Worm (Caenorhabditis elegans) whole organism, early embryonic: ENCODE results near the gene gcy-8.

Experiments used
- B0310.2 ChIP-seq: sonication (generic microtip); optimal IDR thresholded peaks from 2 replicates; lab custom pipeline; 2016; ENCODE audit warnings: mild to moderate bottlenecking, missing genetic modification characterization, missing compliant biosample characterization
- F13C5.2 ChIP-seq: sonication (generic microtip); optimal IDR thresholded peaks from 2 replicates; lab custom pipeline; 2017; ENCODE audit warnings: mild to moderate bottlenecking, missing genetic modification characterization, inconsistent platforms, missing compliant biosample characterization
- aly-1 ChIP-seq: sonication (generic microtip); optimal IDR thresholded peaks from 2 replicates; lab custom pipeline; 2016; ENCODE audit warnings: missing genetic modification characterization, missing compliant biosample characterization
- ama-1 ChIP-seq: fragments of 150-350 bp; optimal IDR thresholded peaks from 2 replicates; lab custom pipeline; 2014
- ceh-13 ChIP-seq: fragments of 200-800 bp; sonication (Bioruptor generic); optimal IDR thresholded peaks from 2 replicates; lab custom pipeline; 2018; ENCODE audit warnings: mild to moderate bottlenecking, missing genetic modification characterization, missing compliant biosample characterization
- ceh-36 ChIP-seq: sonication (generic microtip); optimal IDR thresholded peaks from 2 replicates; lab custom pipeline; 2016; ENCODE audit warnings: missing genetic modification characterization, inconsistent platforms, missing compliant biosample characterization
- ets-7 ChIP-seq: sonication (generic microtip); optimal IDR thresholded peaks from 2 replicates; lab custom pipeline; 2016; ENCODE audit warnings: missing genotype, missing genetic modification characterization, missing compliant biosample characterization
- flt-1 ChIP-seq: fragments of 200-800 bp; sonication (Bioruptor generic); IDR thresholded peaks from 2 replicates; pipeline ENCODE4 v1.3.6; 2022; ENCODE audit warnings: missing genetic modification characterization, missing compliant biosample characterization
- hmbx-1 ChIP-seq: sonication (generic microtip); optimal IDR thresholded peaks from 2 replicates; lab custom pipeline; 2016; ENCODE audit warnings: mild to moderate bottlenecking, missing genetic modification characterization, missing compliant biosample characterization
- hmg-4 ChIP-seq: fragments of 200-800 bp; sonication (Bioruptor generic); optimal IDR thresholded peaks from 2 replicates; lab custom pipeline; 2018; ENCODE audit warnings: mild to moderate bottlenecking, missing genetic modification characterization, missing compliant biosample characterization
- hnd-1 ChIP-seq: sonication (generic microtip); optimal IDR thresholded peaks from 2 replicates; lab custom pipeline; 2016; ENCODE audit warnings: missing genetic modification characterization, missing compliant biosample characterization
- pes-1 ChIP-seq: fragments of 200-800 bp; sonication (Bioruptor generic); IDR thresholded peaks from 2 replicates; pipeline ENCODE4 v1.3.6; 2022; ENCODE audit warnings: missing genetic modification reagents, missing genetic modification characterization, missing compliant biosample characterization
- scrt-1 ChIP-seq: fragments of 200-800 bp; sonication (Bioruptor generic); IDR thresholded peaks from 2 replicates; pipeline ENCODE4 v1.3.6; 2022; ENCODE audit warnings: missing genetic modification characterization, missing compliant biosample characterization
- sea-1 ChIP-seq: fragments of 200-800 bp; sonication (Bioruptor generic); conservative IDR thresholded peaks from 2 replicates; pipeline ENCODE4 v1.3.6; 2022; ENCODE audit warnings: missing genetic modification characterization, missing compliant biosample characterization
- tbx-11 ChIP-seq: fragments of 200-800 bp; sonication (Bioruptor generic); IDR thresholded peaks from 2 replicates; pipeline ENCODE4 v1.3.6; 2022; ENCODE audit warnings: missing genetic modification characterization, missing compliant biosample characterization
- tbx-37 ChIP-seq: fragments of 200-800 bp; sonication (Bioruptor generic); conservative IDR thresholded peaks from 2 replicates; pipeline ENCODE4 v1.3.6; 2022; ENCODE audit warnings: missing genetic modification reagents, missing genetic modification characterization, missing compliant biosample characterization
- tra-4 ChIP-seq: sonication (generic microtip); optimal IDR thresholded peaks from 2 replicates; lab custom pipeline; 2017; ENCODE audit warnings: missing genetic modification characterization, missing compliant biosample characterization

The gcy-8 gene

DNA sequence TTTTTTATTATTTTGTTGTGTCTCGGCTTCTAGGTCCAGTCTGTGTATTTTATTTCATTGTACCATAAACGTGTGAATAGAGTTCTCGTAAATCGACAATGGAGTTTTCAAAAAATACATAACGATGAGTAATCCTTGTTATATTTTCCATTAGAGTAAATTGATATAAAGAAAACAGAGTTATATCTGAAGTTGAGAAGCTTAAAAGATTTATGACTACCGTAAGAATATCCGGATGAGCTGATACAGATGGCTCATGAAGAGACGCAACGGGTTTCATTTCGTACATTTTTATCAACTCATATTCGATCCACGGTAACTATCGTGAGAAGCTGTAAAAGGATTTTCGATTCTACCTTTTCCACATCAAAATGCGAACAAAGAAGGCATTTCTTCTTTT lies at the start of gene gcy-8:
TSS of gene gcy-8 (plus strand) at position 301 of the 400 bp plus-strand sequence.
- TF ChIP-seq hnd-1 (no peak), ceh-36 (tag; lab: Kevin White, UChicago) (no peak), scrt-1 (GFP tag; lab: Robert Waterston, UW) (no peak), B0310.2 (tag; lab: Kevin White, UChicago) (no peak), sea-1 (no peak), hmbx-1 (tag; lab: Kevin White, UChicago) (no peak), F13C5.2 (no peak), ets-7 (tag; lab: Kevin White, UChicago) (no peak), pes-1 (no peak), tbx-11 (no peak), tbx-37 (GFP tag; lab: Robert Waterston, UW) (no peak)

- TF ChIP-seq pes-1 (no peak), B0310.2 (tag; lab: Kevin White, UChicago) (no peak), aly-1 (no peak), tra-4 (tag; lab: Kevin White, UChicago) (no peak), tbx-37 (GFP tag; lab: Robert Waterston, UW) (no peak), flt-1 (GFP tag; lab: Robert Waterston, UW) (no peak), ceh-13 (GFP tag; lab: Kevin White, UChicago) (no peak), F13C5.2 (no peak), ets-7 (tag; lab: Kevin White, UChicago) (no peak), scrt-1 (GFP tag; lab: Robert Waterston, UW) (no peak), hnd-1 (no peak), ama-1 (no peak), tbx-11 (no peak)
These were observed 48.9 kb upstream of the gcy-8 start, which contains the start of gene srt-73 for ce11 chrIV:7879017-7879416. Gene srt-73 (plus strand): TSS chrIV:7879317.

DNA sequence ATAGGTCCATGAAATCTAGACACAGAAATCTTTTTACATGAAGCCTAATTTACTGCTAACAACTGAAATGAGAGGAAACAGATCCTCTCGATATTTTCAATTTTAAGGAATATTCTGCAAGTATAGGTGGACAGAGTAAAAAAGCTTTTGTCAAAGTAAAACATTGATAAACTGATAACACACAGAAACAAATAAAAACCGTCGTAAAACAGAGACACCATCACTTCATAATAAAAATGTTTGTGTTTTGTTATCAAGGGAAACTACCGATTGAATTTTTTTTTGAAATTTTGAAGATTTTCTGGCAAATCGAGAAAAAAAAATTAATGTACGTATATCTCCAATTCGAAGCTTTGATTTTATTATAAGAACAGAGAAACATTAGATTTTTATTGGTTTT lies 46.8 kb upstream of the gcy-8 start:
- no peak for TF ChIP-seq ceh-36 (tag; lab: Kevin White, UChicago)
- TF ChIP-seq aly-1 = no peak
- no peak for TF ChIP-seq sea-1
- no peak for TF ChIP-seq ets-7 (tag; lab: Kevin White, UChicago)
- no peak for TF ChIP-seq tbx-11
- TF ChIP-seq pes-1 = no peak
- TF ChIP-seq ama-1 = no peak
- no peak for TF ChIP-seq hmbx-1 (tag; lab: Kevin White, UChicago)
- TF ChIP-seq flt-1 (GFP tag; lab: Robert Waterston, UW) = no peak
- no peak for TF ChIP-seq hmg-4 (GFP tag; lab: Kevin White, UChicago)
- no peak for TF ChIP-seq tbx-37 (GFP tag; lab: Robert Waterston, UW)
- no peak for TF ChIP-seq ceh-13 (GFP tag; lab: Kevin White, UChicago)
- TF ChIP-seq scrt-1 (GFP tag; lab: Robert Waterston, UW) = no peak

- TF ChIP-seq tbx-37 (GFP tag; lab: Robert Waterston, UW) (no peak), hnd-1 (no peak), aly-1 (no peak), sea-1 (no peak), pes-1 (no peak), F13C5.2 (no peak), ama-1 (no peak), hmg-4 (GFP tag; lab: Kevin White, UChicago) (no peak), ceh-13 (GFP tag; lab: Kevin White, UChicago) (no peak), tbx-11 (no peak), ceh-36 (tag; lab: Kevin White, UChicago) (no peak), hmbx-1 (tag; lab: Kevin White, UChicago) (no peak), scrt-1 (GFP tag; lab: Robert Waterston, UW) (no peak), tra-4 (tag; lab: Kevin White, UChicago) (no peak), flt-1 (GFP tag; lab: Robert Waterston, UW) (no peak), ets-7 (tag; lab: Kevin White, UChicago) (no peak), B0310.2 (tag; lab: Kevin White, UChicago) (no peak)
These were observed 46.2 kb upstream of the gcy-8 start, which contains the start of gene atic-1 for ce11 chrIV:7881726-7882125. Gene atic-1 (plus strand): TSS chrIV:7882026.

DNA sequence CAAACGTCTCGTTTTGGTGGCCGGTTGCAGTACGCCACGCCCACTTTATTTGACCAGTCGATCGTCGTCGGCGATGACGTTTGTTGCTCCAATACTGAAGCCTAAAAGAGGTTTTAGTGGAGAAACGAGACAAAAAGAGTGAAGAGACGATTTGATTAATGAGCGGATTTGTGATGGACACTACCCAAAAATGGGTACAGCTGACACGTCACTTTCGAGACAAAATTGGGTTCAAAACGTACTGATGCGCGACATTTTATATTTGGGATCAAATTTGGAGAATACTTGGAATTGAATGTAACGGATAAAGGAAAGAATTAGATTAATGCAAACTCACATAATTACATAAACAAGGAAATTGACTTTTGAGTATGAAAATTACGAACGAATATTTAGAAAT lies 30.5 kb upstream of the gcy-8 start, which contains the start of gene ilys-4:
TSS of gene ilys-4 (minus strand) at position 101 of the 400 bp plus-strand sequence.
- TF ChIP-seq B0310.2 (tag; lab: Kevin White, UChicago) (no peak), scrt-1 (GFP tag; lab: Robert Waterston, UW) (no peak), flt-1 (GFP tag; lab: Robert Waterston, UW) (no peak), aly-1 (no peak), hmg-4 (GFP tag; lab: Kevin White, UChicago) (no peak), pes-1 (no peak), ets-7 (tag; lab: Kevin White, UChicago) (no peak), tra-4 (tag; lab: Kevin White, UChicago) (no peak), ceh-36 (tag; lab: Kevin White, UChicago) (no peak)

ce11 chrIV:7897953-7898352 lies 30.0 kb upstream of the gcy-8 start:
- TF ChIP-seq ets-7 (tag; lab: Kevin White, UChicago) (no peak), sea-1 (no peak), aly-1 (no peak), flt-1 (GFP tag; lab: Robert Waterston, UW) (no peak), ceh-13 (GFP tag; lab: Kevin White, UChicago) (no peak), scrt-1 (GFP tag; lab: Robert Waterston, UW) (no peak), B0310.2 (tag; lab: Kevin White, UChicago) (no peak), hnd-1 (no peak), pes-1 (no peak), tbx-37 (GFP tag; lab: Robert Waterston, UW) (no peak), tra-4 (tag; lab: Kevin White, UChicago) (no peak), ceh-36 (tag; lab: Kevin White, UChicago) (no peak), tbx-11 (no peak), F13C5.2 (no peak), hmbx-1 (tag; lab: Kevin White, UChicago) (no peak), hmg-4 (GFP tag; lab: Kevin White, UChicago) (no peak), ama-1 (no peak)

DNA sequence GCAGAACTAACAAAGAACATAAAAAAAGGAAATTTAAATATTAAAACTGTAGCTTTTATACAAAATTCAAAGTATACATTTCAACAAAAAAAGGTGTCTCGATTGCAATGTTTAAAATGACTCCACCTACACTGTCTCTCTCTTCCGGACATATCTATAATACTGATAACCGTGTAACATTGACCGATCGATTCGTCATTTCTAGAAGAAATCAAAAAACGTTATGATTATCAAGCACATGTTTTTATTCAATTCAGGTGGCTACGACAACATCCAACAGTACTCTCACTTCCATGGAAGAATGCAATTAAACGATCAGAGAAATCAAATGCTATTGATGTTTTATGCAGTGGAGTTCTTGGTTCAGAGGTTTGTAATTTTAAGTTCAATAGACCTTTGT lies 29.5 kb upstream of the gcy-8 start:
- no peak for TF ChIP-seq ama-1
- no peak for TF ChIP-seq scrt-1 (GFP tag; lab: Robert Waterston, UW)
- TF ChIP-seq B0310.2 (tag; lab: Kevin White, UChicago) = no peak
- TF ChIP-seq ceh-13 (GFP tag; lab: Kevin White, UChicago) = no peak
- TF ChIP-seq ets-7 (tag; lab: Kevin White, UChicago) = no peak
- TF ChIP-seq pes-1 = no peak
